Worm (Caenorhabditis elegans) whole organism, L3 larva: Measurements from ENCODE around the gene Y72A10A.1.

ENCODE experiments used
- ZK546.5 ChIP-seq: sonication (generic microtip); optimal IDR thresholded peaks from 2 replicates; lab custom pipeline; 2017; ENCODE audit warnings: missing biosample characterization, missing genetic modification characterization
- ama-1 ChIP-seq: fragments of 150-350 bp; optimal IDR thresholded peaks from 2 replicates; lab custom pipeline; 2018
- ceh-16 ChIP-seq: sonication (generic microtip); optimal IDR thresholded peaks from 2 replicates; lab custom pipeline; 2017; ENCODE audit warnings: missing biosample characterization, missing genetic modification characterization
- ceh-82 ChIP-seq: fragments of 150-350 bp; optimal IDR thresholded peaks from 2 replicates; lab custom pipeline; 2014; ENCODE audit warnings: missing biosample characterization, missing genetic modification characterization
- daf-12 ChIP-seq: fragments of 150-350 bp; optimal IDR thresholded peaks from 2 replicates; lab custom pipeline; 2014; ENCODE audit warnings: missing biosample characterization, missing genetic modification reagents, missing genetic modification characterization
- egl-5 ChIP-seq: fragments of 150-350 bp; optimal IDR thresholded peaks from 2 replicates; lab custom pipeline; 2017; ENCODE audit warnings: missing biosample characterization, missing genetic modification reagents, missing genetic modification characterization, inconsistent platforms
- elt-1 ChIP-seq: fragments of 150-350 bp; optimal IDR thresholded peaks from 2 replicates; lab custom pipeline; 2014; ENCODE audit warnings: missing biosample characterization, missing genetic modification characterization
- elt-2 ChIP-seq: sonication (generic microtip); optimal IDR thresholded peaks from 2 replicates; lab custom pipeline; 2016; ENCODE audit warnings: missing genetic modification reagents, mild to moderate bottlenecking, missing genetic modification characterization, missing compliant biosample characterization
- elt-3 ChIP-seq, 3 experiments: fragments of 150-350 bp in 1 of 3; sonication (generic microtip) in 2 of 3; optimal IDR thresholded peaks; 2 replicates in 2 of 3; 4 replicates in 1 of 3; lab custom pipeline; 2014 to 2017; ENCODE audit warnings: missing biosample characterization in 3 of 3, missing genetic modification characterization in 3 of 3
- eor-1 ChIP-seq, 2 experiments: fragments of 150-350 bp; optimal IDR thresholded peaks; 2 replicates each; lab custom pipeline; 2014 to 2018; ENCODE audit warnings: missing biosample characterization in 2 of 2, missing genetic modification characterization in 2 of 2
- fkh-2 ChIP-seq: fragments of 150-350 bp; optimal IDR thresholded peaks from 2 replicates; lab custom pipeline; 2014; ENCODE audit warnings: missing biosample characterization, missing genetic modification reagents, missing genetic modification characterization
- hmg-11 ChIP-seq: sonication (generic microtip); optimal IDR thresholded peaks from 2 replicates; lab custom pipeline; 2016; ENCODE audit warnings: missing genetic modification characterization, missing compliant biosample characterization
- jun-1 ChIP-seq: fragments of 150-350 bp; optimal IDR thresholded peaks from 2 replicates; lab custom pipeline; 2014; ENCODE audit warnings: missing biosample characterization, missing genetic modification reagents, missing genetic modification characterization
- lin-15B ChIP-seq: fragments of 150-350 bp; optimal IDR thresholded peaks from 2 replicates; lab custom pipeline; 2014; ENCODE audit warnings: missing biosample characterization, missing genetic modification characterization
- lin-39 ChIP-seq: fragments of 150-350 bp; optimal IDR thresholded peaks from 2 replicates; lab custom pipeline; 2018; ENCODE audit warnings: missing biosample characterization, missing genetic modification reagents, missing genetic modification characterization
- mdl-1 ChIP-seq: fragments of 150-350 bp; optimal IDR thresholded peaks from 2 replicates; lab custom pipeline; 2014; ENCODE audit warnings: missing biosample characterization, missing genetic modification characterization
- nfya-1 ChIP-seq: sonication (generic microtip); optimal IDR thresholded peaks from 2 replicates; lab custom pipeline; 2017; ENCODE audit warnings: missing genetic modification characterization, mild to moderate bottlenecking, missing compliant biosample characterization, antibody characterized with exemption, moderate library complexity; ENCODE audit not compliant: insufficient read depth
- nhr-12 ChIP-seq: fragments of 150-350 bp; optimal IDR thresholded peaks from 2 replicates; lab custom pipeline; 2014; ENCODE audit warnings: missing biosample characterization, missing genetic modification characterization
- nhr-25 ChIP-seq: sonication (generic microtip); optimal IDR thresholded peaks from 2 replicates; lab custom pipeline; 2017; ENCODE audit warnings: missing biosample characterization, missing genetic modification characterization
- nhr-76 ChIP-seq: fragments of 150-350 bp; sonication (generic microtip); optimal IDR thresholded peaks from 5 replicates; lab custom pipeline; 2014; ENCODE audit warnings: missing biosample characterization, missing genetic modification characterization
- nhr-77 ChIP-seq: fragments of 150-350 bp; optimal IDR thresholded peaks from 2 replicates; lab custom pipeline; 2014; ENCODE audit warnings: missing biosample characterization, missing genetic modification characterization
- pqm-1 ChIP-seq: fragments of 150-350 bp; optimal IDR thresholded peaks from 2 replicates; lab custom pipeline; 2017; ENCODE audit warnings: missing biosample characterization, missing genetic modification characterization, inconsistent platforms
- skn-1 ChIP-seq: fragments of 150-350 bp; optimal IDR thresholded peaks from 2 replicates; lab custom pipeline; 2014; ENCODE audit warnings: missing biosample characterization, missing genetic modification characterization
- snpc-4 ChIP-seq: fragments of 150-350 bp; optimal IDR thresholded peaks from 2 replicates; lab custom pipeline; 2014; ENCODE audit warnings: missing biosample characterization, missing genetic modification characterization
- tbx-2 ChIP-seq: sonication (generic microtip); optimal IDR thresholded peaks from 2 replicates; lab custom pipeline; 2016; ENCODE audit warnings: mild to moderate bottlenecking, missing genetic modification characterization, missing compliant biosample characterization
- unc-62 ChIP-seq: fragments of 150-350 bp; sonication (generic microtip); optimal IDR thresholded peaks from 4 replicates; lab custom pipeline; 2014; ENCODE audit warnings: missing biosample characterization, missing genetic modification reagents, missing genetic modification characterization
- ztf-11 ChIP-seq: fragments of 150-350 bp; optimal IDR thresholded peaks from 2 replicates; lab custom pipeline; 2014; ENCODE audit warnings: missing biosample characterization, missing genetic modification characterization
- ztf-4 ChIP-seq: fragments of 150-350 bp; optimal IDR thresholded peaks from 2 replicates; lab custom pipeline; 2014; ENCODE audit warnings: missing biosample characterization, missing genetic modification characterization

The Y72A10A.1 gene

ce11 chrX:6173656-6174055 is 35.5 kb upstream of the Y72A10A.1 start, which contains the start of gene T25B2.1:
Gene T25B2.1 (plus strand): TSS chrX:6173956.
- no peak for TF ChIP-seq ztf-4 (tag; lab: Kevin White, UChicago)
- no peak for TF ChIP-seq nfya-1
- TF ChIP-seq ztf-11 (tag; lab: Kevin White, UChicago) = no peak
- no peak for TF ChIP-seq ZK546.5 (tag; lab: Kevin White, UChicago)
- no peak for TF ChIP-seq ceh-82
- no peak for TF ChIP-seq lin-15B (tag; lab: Kevin White, UChicago)
- TF ChIP-seq elt-1 (tag; lab: Kevin White, UChicago) = no peak
- TF ChIP-seq ama-1 (lab: Kevin White, UChicago) = no peak
- TF ChIP-seq unc-62 = no peak
- TF ChIP-seq ceh-16 (tag; lab: Kevin White, UChicago) = no peak

DNA sequence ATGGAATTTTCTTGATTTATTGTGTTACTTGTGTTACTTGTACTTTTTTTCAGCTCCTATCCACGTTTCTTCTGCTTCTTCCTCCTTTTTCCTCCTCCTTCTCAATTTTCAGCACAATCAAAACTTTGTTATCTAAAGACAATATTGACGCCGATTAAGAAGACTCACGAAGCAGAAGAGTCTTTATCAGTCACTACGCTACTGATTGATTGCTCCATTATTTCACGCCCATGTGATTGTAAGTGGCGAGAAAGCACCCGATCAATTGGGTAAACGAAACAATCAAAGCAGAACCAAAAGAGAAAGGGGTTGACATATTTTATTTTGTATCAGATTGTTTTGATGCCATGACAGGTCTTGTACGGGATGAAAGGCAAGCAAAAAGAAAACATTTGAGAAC is 31.1 kb upstream of the Y72A10A.1 start, which contains the start of gene T25B2.2:
TSS of gene T25B2.2 (plus strand) at position 392 of the 400 bp plus-strand sequence.
- TF ChIP-seq nhr-25 = no peak
- TF ChIP-seq hmg-11 (tag; lab: Kevin White, UChicago) = no peak
- peak; percentile 86 for TF ChIP-seq elt-2 (tag; lab: Kevin White, UChicago)
- TF ChIP-seq pqm-1 (tag; lab: Kevin White, UChicago) = peak; percentile 42
- TF ChIP-seq, all 47 proteins: peak for 2

ce11 chrX:6167376-6167775 is 29.2 kb upstream of the Y72A10A.1 start:
- no peak for TF ChIP-seq ceh-82
- no peak for TF ChIP-seq skn-1 (tag; lab: Kevin White, UChicago)
- TF ChIP-seq elt-2 (tag; lab: Kevin White, UChicago) = peak; percentile 61
- no peak for TF ChIP-seq elt-1 (tag; lab: Kevin White, UChicago)

DNA sequence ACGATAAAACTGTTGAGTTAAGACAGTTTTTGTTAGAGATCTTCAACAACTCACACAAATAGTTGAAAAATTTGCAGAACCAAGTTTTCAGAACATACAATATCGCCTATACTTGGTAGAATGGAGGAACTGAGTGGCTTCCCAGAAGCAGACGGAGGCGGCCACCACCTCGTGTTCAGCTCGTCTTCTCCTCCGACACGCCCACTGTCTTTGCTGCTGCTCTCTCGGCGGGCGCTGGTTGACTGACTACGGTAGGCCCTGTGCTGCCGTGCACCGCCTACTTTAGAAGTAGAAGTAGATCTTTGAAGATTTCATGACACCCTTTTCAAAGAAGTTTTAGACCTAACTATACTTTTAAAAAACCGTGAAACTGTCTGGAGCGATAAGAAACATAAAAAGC is 23.9 kb upstream of the Y72A10A.1 start:
- TF ChIP-seq nfya-1 = peak; percentile 47
- no peak for TF ChIP-seq skn-1 (tag; lab: Kevin White, UChicago)
- TF ChIP-seq, all 47 proteins: peak for 1

- TF ChIP-seq elt-3 (tag; optimal IDR thresholded peaks at IDR 0.05; lab: Kevin White, UChicago) (no peak), nfya-1 (no peak), fkh-2 (tag; lab: Kevin White, UChicago) (no peak), mdl-1 (no peak), egl-5 (tag; lab: Kevin White, UChicago) (no peak), nhr-76 (tag; lab: Kevin White, UChicago) (no peak), ceh-16 (tag; lab: Kevin White, UChicago) (no peak), nhr-12 (tag; lab: Kevin White, UChicago) (no peak), unc-62 (no peak), ztf-4 (tag; lab: Kevin White, UChicago) (no peak)
These were observed 22.3 kb upstream of the Y72A10A.1 start, which contains the start of gene odd-2 for ce11 chrX:6160427-6160826. Gene odd-2 (minus strand): TSS chrX:6160527.

DNA sequence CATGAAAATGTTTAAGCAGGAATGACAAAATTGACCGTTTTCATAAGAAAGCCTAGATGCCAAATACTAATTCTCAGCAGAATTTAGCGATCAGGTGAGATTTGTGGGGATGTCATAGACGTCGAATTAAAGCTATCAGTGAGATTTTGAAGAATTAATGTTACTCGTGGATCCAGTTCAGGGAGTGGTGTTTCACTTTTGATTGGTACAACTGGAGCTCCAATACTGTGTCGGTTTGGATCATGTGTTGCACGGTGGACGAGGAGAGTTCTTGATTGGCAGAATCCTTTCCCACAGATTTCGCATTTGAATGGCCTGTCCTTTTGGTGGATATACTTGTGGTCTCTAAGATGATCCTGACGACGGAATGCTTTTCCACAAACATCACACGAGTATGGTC is 21.4 kb upstream of the Y72A10A.1 start:
- TF ChIP-seq ztf-4 (tag; lab: Kevin White, UChicago) (no peak), elt-2 (tag; lab: Kevin White, UChicago) (no peak), tbx-2 (no peak), ZK546.5 (tag; lab: Kevin White, UChicago) (no peak), snpc-4 (tag; lab: Kevin White, UChicago) (no peak), unc-62 (no peak), daf-12 (tag; lab: Kevin White, UChicago) (no peak)

DNA sequence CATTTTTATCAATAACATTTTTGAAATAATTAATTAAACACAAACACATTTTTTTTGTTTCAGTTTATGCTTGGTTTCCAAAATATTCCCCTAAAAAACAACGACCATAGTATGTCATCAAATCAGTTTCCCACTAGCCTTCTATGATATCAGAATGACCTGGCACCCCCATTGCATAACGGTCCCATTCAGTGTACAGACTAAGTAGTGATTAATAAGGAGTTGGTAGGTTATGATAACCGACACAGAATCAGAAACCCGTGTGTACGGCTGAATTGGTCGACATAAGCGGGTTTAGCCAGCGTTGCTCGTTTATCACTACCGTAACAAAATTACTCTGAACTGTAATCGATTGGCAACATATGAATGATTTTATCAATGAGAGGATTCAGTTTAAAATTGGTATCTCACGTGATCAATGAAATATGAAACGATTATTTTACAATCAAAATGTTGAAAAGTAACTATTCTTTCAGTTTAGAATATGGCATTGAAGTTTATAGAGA is 19.3 kb upstream of the Y72A10A.1 start:
- TF ChIP-seq nhr-77 (tag; lab: Kevin White, UChicago) (no peak), elt-2 (tag; lab: Kevin White, UChicago) (peak; percentile 52), pqm-1 (tag; lab: Kevin White, UChicago) (peak; percentile 24), ceh-16 (tag; lab: Kevin White, UChicago) (no peak), eor-1 (tag; optimal IDR thresholded peaks at IDR 0.05; lab: Kevin White, UChicago) (no peak), elt-1 (tag; lab: Kevin White, UChicago) (no peak)

DNA sequence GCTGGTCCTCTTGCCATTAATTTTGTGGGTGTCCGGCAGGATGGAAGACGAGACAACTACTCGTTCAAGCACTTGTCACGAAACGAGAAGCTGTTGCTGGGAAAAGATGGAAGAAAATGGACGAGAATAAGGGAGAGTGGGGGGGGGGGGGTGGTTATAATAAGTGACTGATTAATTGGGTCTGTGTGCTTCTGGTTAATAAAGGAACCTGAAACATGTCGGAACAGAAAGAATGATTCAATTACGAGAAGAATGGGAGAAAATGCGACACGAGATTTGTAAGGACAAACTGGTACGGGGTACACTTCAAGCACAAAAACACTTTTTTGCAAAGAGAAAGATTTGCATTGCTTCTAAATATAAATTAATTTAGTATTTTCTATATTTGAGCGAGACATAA is 17.3 kb upstream of the Y72A10A.1 start:
- peak; percentile 55 for TF ChIP-seq lin-39 (tag; lab: Kevin White, UChicago)
- no peak for TF ChIP-seq elt-2 (tag; lab: Kevin White, UChicago)
- TF ChIP-seq jun-1 (tag; lab: Kevin White, UChicago) = no peak
- no peak for TF ChIP-seq pqm-1 (tag; lab: Kevin White, UChicago)
- TF ChIP-seq ceh-82 = no peak
